Worm (Caenorhabditis elegans) whole organism, young adult: Measurements from ENCODE around the gene hum-10.

Source experiments
- F10E7.11 ChIP-seq: sonication (generic microtip); optimal IDR thresholded peaks from 2 replicates; lab custom pipeline; 2017; ENCODE audit warnings: mild to moderate bottlenecking, missing genetic modification characterization, moderate library complexity, missing compliant biosample characterization
- ZK185.1 ChIP-seq: sonication (generic microtip); optimal IDR thresholded peaks from 2 replicates; lab custom pipeline; 2016; ENCODE audit warnings: mild to moderate bottlenecking, missing genetic modification characterization, missing compliant biosample characterization; ENCODE audit not compliant: poor library complexity, severe bottlenecking
- ama-1 ChIP-seq, 3 experiments: fragments of 150-350 bp in 1 of 3; sonication (generic microtip) in 2 of 3; optimal IDR thresholded peaks; 2 replicates each; lab custom pipeline; 2014 to 2018; ENCODE audit warnings: missing biosample characterization in 2 of 3, missing genetic modification characterization in 2 of 3, missing genetic modification reagents in 2 of 3
- dpl-1 ChIP-seq: fragments of 150-350 bp; optimal IDR thresholded peaks from 2 replicates; lab custom pipeline; 2014; ENCODE audit warnings: missing biosample characterization, missing genetic modification reagents, missing genetic modification characterization
- gei-17 ChIP-seq: fragments of 200-800 bp; sonication (Bioruptor generic); optimal IDR thresholded peaks from 2 replicates; lab custom pipeline; 2018; ENCODE audit warnings: mild to moderate bottlenecking, missing genetic modification characterization, missing compliant biosample characterization
- nfya-2 ChIP-seq: fragments of 200-800 bp; sonication (Bioruptor generic); IDR thresholded peaks from 2 replicates; pipeline ENCODE4 v1.3.6; 2022; ENCODE audit warnings: missing genetic modification reagents, missing genetic modification characterization, missing compliant biosample characterization
- snpc-4 ChIP-seq, 5 experiments: fragments of 150-350 bp in 1 of 5; sonication (generic microtip) in 4 of 5; optimal IDR thresholded peaks; 2 replicates each; lab custom pipeline; 2014 to 2018; ENCODE audit warnings: missing genetic modification characterization in 5 of 5, missing biosample characterization in 3 of 5, antibody characterized with exemption in 2 of 5, mild to moderate bottlenecking in 2 of 5, missing compliant biosample characterization in 2 of 5, missing genotype in 2 of 5, moderate library complexity in 2 of 5, missing genetic modification reagents in 1 of 5
- tbx-9 ChIP-seq: sonication (generic microtip); optimal IDR thresholded peaks from 2 replicates; lab custom pipeline; 2016; ENCODE audit warnings: borderline replicate concordance, missing genetic modification characterization, inconsistent platforms, missing compliant biosample characterization

- TF ChIP-seq tbx-9 (tag; lab: Kevin White, UChicago) (no peak), gei-17 (no peak), F10E7.11 (tag; lab: Kevin White, UChicago) (no peak), dpl-1 (GFP tag; lab: Kevin White, UChicago) (no peak), snpc-4 (GFP tag; optimal IDR thresholded peaks at IDR 0.05; lab: Kevin White, UChicago) (no peak), snpc-4 (tag; optimal IDR thresholded peaks at IDR 0.05; lab: Kevin White, UChicago) (no peak), nfya-2 (GFP tag; lab: Robert Waterston, UW) (no peak), ama-1 (optimal IDR thresholded peaks at IDR 0.05; lab: Kevin White, UChicago) (no peak), ama-1 (GFP tag; optimal IDR thresholded peaks at IDR 0.05; lab: Kevin White, UChicago) (no peak), ZK185.1 (tag; lab: Kevin White, UChicago) (no peak)
Observed at ce11 chrX:4800892-4801291, 18.8 kb upstream of the hum-10 start.
